Worm (Caenorhabditis elegans) whole organism, L4 larva: ENCODE data around the gene rgs-9.

Experiments used
- F10B5.3 ChIP-seq: sonication (generic microtip); optimal IDR thresholded peaks from 2 replicates; lab custom pipeline; 2016; ENCODE audit warnings: mild to moderate bottlenecking, missing genetic modification characterization, missing compliant biosample characterization
- F26F4.8 ChIP-seq: fragments of 200-800 bp; sonication (Bioruptor generic); conservative IDR thresholded peaks from 2 replicates; pipeline ENCODE4 v1.3.6; 2022; ENCODE audit warnings: missing genetic modification characterization, missing compliant biosample characterization
- R02D3.7 ChIP-seq: fragments of 150-350 bp; sonication (generic microtip); optimal IDR thresholded peaks from 3 replicates; lab custom pipeline; 2014; ENCODE audit warnings: missing biosample characterization, missing genetic modification characterization
- T26A8.4 ChIP-seq: fragments of 200-800 bp; sonication (Bioruptor generic); IDR thresholded peaks from 2 replicates; pipeline ENCODE4 v1.3.6; 2022; ENCODE audit warnings: missing genetic modification characterization, missing compliant biosample characterization
- Y105C5A.15 ChIP-seq: fragments of 200-800 bp; sonication (Bioruptor generic); IDR thresholded peaks from 2 replicates; pipeline ENCODE4 v1.3.6; 2022; ENCODE audit warnings: missing genetic modification characterization, missing compliant biosample characterization
- Y48G9A.11 ChIP-seq: fragments of 200-800 bp; sonication (Bioruptor generic); IDR thresholded peaks from 2 replicates; pipeline ENCODE4 v1.3.6; 2022; ENCODE audit warnings: missing genetic modification reagents, missing genetic modification characterization, missing compliant biosample characterization
- aha-1 ChIP-seq: fragments of 150-350 bp; peaks from one replicate; lab custom pipeline; 2014; ENCODE audit warnings: missing biosample characterization, missing genetic modification characterization
- attf-4 ChIP-seq: sonication (generic microtip); optimal IDR thresholded peaks from 3 replicates; lab custom pipeline; 2017; ENCODE audit warnings: missing biosample characterization, missing genetic modification characterization
- ceh-20 ChIP-seq: fragments of 200-800 bp; sonication (Bioruptor generic); IDR thresholded peaks from 2 replicates; pipeline ENCODE4 v1.3.6; 2022; ENCODE audit warnings: missing genetic modification reagents, missing genetic modification characterization, missing compliant biosample characterization
- ceh-82 ChIP-seq: sonication (generic microtip); optimal IDR thresholded peaks from 2 replicates; lab custom pipeline; 2017; ENCODE audit warnings: missing biosample characterization, missing genetic modification characterization
- ces-1 ChIP-seq: fragments of 150-350 bp; sonication (generic microtip); optimal IDR thresholded peaks from 4 replicates; lab custom pipeline; 2014; ENCODE audit warnings: missing biosample characterization, missing genetic modification reagents, missing genetic modification characterization
- cey-2 ChIP-seq: sonication (generic microtip); optimal IDR thresholded peaks from 3 replicates; lab custom pipeline; 2017; ENCODE audit warnings: missing genetic modification characterization, mild to moderate bottlenecking, missing compliant biosample characterization, antibody characterized with exemption, borderline replicate concordance; ENCODE audit not compliant: insufficient read depth
- ctbp-1 ChIP-seq: fragments of 200-800 bp; sonication (Bioruptor generic); IDR thresholded peaks from 2 replicates; pipeline ENCODE4 v1.3.6; 2022; ENCODE audit warnings: missing genetic modification reagents, missing genetic modification characterization, missing compliant biosample characterization
- daf-19 ChIP-seq: fragments of 200-800 bp; sonication (Bioruptor generic); conservative IDR thresholded peaks from 2 replicates; pipeline ENCODE4 v1.3.6; 2022; ENCODE audit warnings: missing genetic modification characterization, missing compliant biosample characterization
- daf-8 ChIP-seq: fragments of 200-800 bp; sonication (Bioruptor generic); IDR thresholded peaks from 2 replicates; pipeline ENCODE4 v1.3.6; 2022; ENCODE audit warnings: missing genetic modification characterization, missing compliant biosample characterization
- dmd-6 ChIP-seq: fragments of 200-800 bp; sonication (Bioruptor generic); IDR thresholded peaks from 2 replicates; pipeline ENCODE4 v1.3.6; 2022; ENCODE audit warnings: missing genetic modification reagents, missing genetic modification characterization, missing compliant biosample characterization
- dmd-9 ChIP-seq: fragments of 200-800 bp; sonication (Bioruptor generic); IDR thresholded peaks from 2 replicates; pipeline ENCODE4 v1.3.6; 2022; ENCODE audit warnings: missing genetic modification reagents, missing genetic modification characterization, missing compliant biosample characterization
- duxl-1 ChIP-seq: sonication (generic microtip); optimal IDR thresholded peaks from 2 replicates; lab custom pipeline; 2016; ENCODE audit warnings: mild to moderate bottlenecking, missing genetic modification characterization, moderate library complexity, missing compliant biosample characterization; ENCODE audit not compliant: poor library complexity
- fos-1 ChIP-seq: fragments of 150-350 bp; optimal IDR thresholded peaks from 2 replicates; lab custom pipeline; 2014; ENCODE audit warnings: missing biosample characterization, missing genetic modification characterization
- hif-1 ChIP-seq, 2 experiments: sonication (generic microtip); optimal IDR thresholded peaks; 2 replicates each; lab custom pipeline; 2016 to 2017; ENCODE audit warnings: missing compliant biosample characterization in 2 of 2, missing genetic modification characterization in 2 of 2, missing genetic modification reagents in 2 of 2, missing genotype in 2 of 2, mild to moderate bottlenecking in 1 of 2
- hmg-1.1 ChIP-seq: fragments of 200-800 bp; sonication (Bioruptor generic); IDR thresholded peaks from 2 replicates; pipeline ENCODE4 v1.3.6; 2022; ENCODE audit warnings: missing genetic modification reagents, missing genetic modification characterization, missing compliant biosample characterization
- jun-1 ChIP-seq: fragments of 150-350 bp; optimal IDR thresholded peaks from 2 replicates; lab custom pipeline; 2014; ENCODE audit warnings: missing biosample characterization, missing genetic modification reagents, missing genetic modification characterization
- lim-7 ChIP-seq: fragments of 200-800 bp; sonication (Bioruptor generic); IDR thresholded peaks from 2 replicates; pipeline ENCODE4 v1.3.6; 2022; ENCODE audit warnings: missing genetic modification characterization, missing compliant biosample characterization
- lin-13 ChIP-seq: fragments of 150-350 bp; optimal IDR thresholded peaks from 2 replicates; lab custom pipeline; 2014; ENCODE audit warnings: missing biosample characterization, missing genetic modification reagents, missing genetic modification characterization
- lin-29 ChIP-seq: fragments of 200-800 bp; sonication (Bioruptor generic); IDR thresholded peaks from 2 replicates; pipeline ENCODE4 v1.3.6; 2022; ENCODE audit warnings: missing genetic modification reagents, missing genetic modification characterization, missing compliant biosample characterization
- lin-38 ChIP-seq: fragments of 200-800 bp; sonication (Bioruptor generic); IDR thresholded peaks from 2 replicates; pipeline ENCODE4 v1.3.6; 2022; ENCODE audit warnings: missing genetic modification reagents, missing genetic modification characterization, missing compliant biosample characterization
- lin-39 ChIP-seq: fragments of 150-350 bp; optimal IDR thresholded peaks from 2 replicates; lab custom pipeline; 2014; ENCODE audit warnings: missing biosample characterization, missing genetic modification reagents, missing genetic modification characterization
- madf-5 ChIP-seq, 2 experiments: fragments of 200-800 bp; sonication (Bioruptor generic); IDR thresholded peaks; 2 replicates each; pipeline ENCODE4 v1.3.6; 2022; ENCODE audit warnings: missing compliant biosample characterization in 2 of 2, missing genetic modification characterization in 2 of 2
- mdt-29 ChIP-seq: fragments of 200-800 bp; sonication (Bioruptor generic); IDR thresholded peaks from 2 replicates; pipeline ENCODE4 v1.3.6; 2022; ENCODE audit warnings: missing genetic modification reagents, missing genetic modification characterization, missing compliant biosample characterization
- mxl-3 ChIP-seq: fragments of 200-800 bp; sonication (Bioruptor generic); optimal IDR thresholded peaks from 2 replicates; lab custom pipeline; 2018; ENCODE audit warnings: mild to moderate bottlenecking, missing genetic modification characterization, missing compliant biosample characterization
- nhr-237 ChIP-seq: sonication (generic microtip); optimal IDR thresholded peaks from 2 replicates; lab custom pipeline; 2017; ENCODE audit warnings: missing biosample characterization, missing genetic modification characterization
- pqm-1 ChIP-seq: sonication (generic microtip); optimal IDR thresholded peaks from 2 replicates; lab custom pipeline; 2017; ENCODE audit warnings: missing biosample characterization, missing genetic modification characterization
- rbr-2 ChIP-seq: sonication (generic microtip); optimal IDR thresholded peaks from 2 replicates; lab custom pipeline; 2016; ENCODE audit warnings: missing genotype, missing genetic modification characterization, missing compliant biosample characterization
- set-16 ChIP-seq: fragments of 200-800 bp; sonication (Bioruptor generic); IDR thresholded peaks from 2 replicates; pipeline ENCODE4 v1.3.6; 2022; ENCODE audit warnings: missing genetic modification reagents, missing genetic modification characterization, missing compliant biosample characterization
- spr-3 ChIP-seq: fragments of 200-800 bp; sonication (Bioruptor generic); optimal IDR thresholded peaks from 2 replicates; lab custom pipeline; 2018; ENCODE audit warnings: mild to moderate bottlenecking, missing genetic modification characterization, missing compliant biosample characterization
- tra-1 ChIP-seq: fragments of 200-800 bp; sonication (Bioruptor generic); IDR thresholded peaks from 2 replicates; pipeline ENCODE4 v1.3.6; 2022; ENCODE audit warnings: missing genetic modification reagents, missing genetic modification characterization, missing compliant biosample characterization
- unc-62 ChIP-seq, 3 experiments: fragments of 150-350 bp in 1 of 3; sonication (generic microtip); optimal IDR thresholded peaks in 2 of 3; peaks in 1 of 3; 1 replicate in 1 of 3; 2 replicates in 2 of 3; lab custom pipeline; 2014 to 2017; ENCODE audit warnings: missing biosample characterization in 3 of 3, missing genetic modification characterization in 3 of 3, missing genetic modification reagents in 3 of 3, missing genotype in 1 of 3
- vab-7 ChIP-seq: fragments of 200-800 bp; sonication (Bioruptor generic); IDR thresholded peaks from 2 replicates; pipeline ENCODE4 v1.3.6; 2022; ENCODE audit warnings: missing genetic modification reagents, missing genetic modification characterization, missing compliant biosample characterization
- ztf-11 ChIP-seq: fragments of 150-350 bp; optimal IDR thresholded peaks from 2 replicates; lab custom pipeline; 2014; ENCODE audit warnings: missing biosample characterization, missing genetic modification characterization

Gene rgs-9

DNA sequence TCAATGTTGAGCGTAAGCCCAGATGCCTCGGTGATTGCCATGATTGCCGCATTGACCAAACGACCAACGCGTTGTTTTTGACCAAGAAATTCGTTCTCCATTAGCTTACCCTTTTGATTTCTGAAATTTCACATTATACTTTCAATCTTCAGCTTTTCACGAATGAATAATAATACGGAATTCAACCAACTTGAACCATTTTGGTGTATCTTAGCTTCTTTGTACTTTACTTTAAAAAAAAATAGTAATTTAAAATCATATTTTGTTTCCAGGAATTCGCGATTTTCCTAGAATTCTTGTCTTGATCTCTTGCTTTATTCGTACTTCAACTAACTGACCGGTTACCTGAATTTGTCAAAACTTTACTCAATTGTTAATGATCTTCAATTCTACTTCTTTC is 9.1 kb downstream of the rgs-9 start, which contains the start of gene ZC53.2:
TSS of gene ZC53.2 (minus strand) at position 101 of the 400 bp plus-strand sequence.
- TF ChIP-seq lim-7, result no peak
- no peak for TF ChIP-seq daf-8 (GFP tag; lab: Robert Waterston, UW)
- no peak for TF ChIP-seq ztf-11 (tag; lab: Kevin White, UChicago)
- no peak for TF ChIP-seq vab-7 (GFP tag; lab: Robert Waterston, UW)
- TF ChIP-seq pqm-1, result no peak
- TF ChIP-seq spr-3 (GFP tag; lab: Kevin White, UChicago), result no peak
- TF ChIP-seq dmd-9 (GFP tag; lab: Robert Waterston, UW), result no peak
- TF ChIP-seq, all 104 proteins: peak for 0

DNA sequence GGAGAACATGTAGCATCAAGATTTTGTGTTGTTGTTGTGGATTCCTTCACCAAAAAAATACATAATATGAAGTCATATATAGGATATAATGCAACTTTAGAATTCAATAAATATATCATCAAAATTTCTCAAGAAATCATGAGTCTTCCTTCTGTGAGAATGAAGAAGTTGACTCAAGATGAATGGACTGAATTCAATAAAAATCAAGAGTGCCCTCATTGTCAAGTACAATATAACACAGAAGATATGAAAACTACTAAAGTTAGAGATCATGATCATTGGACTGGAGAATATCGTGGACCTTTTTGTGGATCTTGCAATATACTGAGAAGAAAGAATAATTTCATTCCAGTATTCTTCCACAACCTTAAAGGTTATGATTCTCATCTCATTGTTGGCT is 20.4 kb downstream of the rgs-9 start:
- TF ChIP-seq lin-38 (GFP tag; lab: Robert Waterston, UW) (no peak), aha-1 (tag; lab: Kevin White, UChicago) (peak; percentile 67), nhr-237 (tag; lab: Kevin White, UChicago) (no peak), unc-62 (GFP tag; optimal IDR thresholded peaks at IDR 0.05 in 1 of 2; lab: Kevin White, UChicago) (peak in 1 of 2 experiments; percentile 95), unc-62 (tag; optimal IDR thresholded peaks at IDR 0.05; lab: Kevin White, UChicago) (no peak)
- TF ChIP-seq, all 104 proteins: peak for 2

DNA sequence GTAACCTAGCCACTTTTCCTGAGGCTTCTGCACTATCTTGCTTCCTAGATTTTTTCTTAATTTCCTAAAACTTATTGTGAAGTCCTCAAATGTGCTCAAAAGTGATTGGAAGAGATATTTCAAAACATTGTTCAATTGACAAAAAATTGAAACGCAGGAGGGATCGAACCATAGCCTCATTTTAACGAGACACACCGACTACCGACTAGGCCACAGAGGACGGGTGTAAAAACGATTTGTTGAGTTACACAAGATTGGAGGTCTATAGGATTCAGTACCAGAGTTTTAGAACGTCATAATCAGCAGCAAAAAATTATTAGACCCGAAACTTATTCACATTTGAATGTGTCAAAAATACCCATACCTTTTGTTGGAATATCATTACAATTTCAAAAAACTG is 24.2 kb downstream of the rgs-9 start:
- peak; percentile 54 for TF ChIP-seq duxl-1 (tag; lab: Kevin White, UChicago)
- TF ChIP-seq lin-13 (GFP tag; lab: Kevin White, UChicago), result peak; percentile 1
- TF ChIP-seq vab-7 (GFP tag; lab: Robert Waterston, UW), result no peak

DNA sequence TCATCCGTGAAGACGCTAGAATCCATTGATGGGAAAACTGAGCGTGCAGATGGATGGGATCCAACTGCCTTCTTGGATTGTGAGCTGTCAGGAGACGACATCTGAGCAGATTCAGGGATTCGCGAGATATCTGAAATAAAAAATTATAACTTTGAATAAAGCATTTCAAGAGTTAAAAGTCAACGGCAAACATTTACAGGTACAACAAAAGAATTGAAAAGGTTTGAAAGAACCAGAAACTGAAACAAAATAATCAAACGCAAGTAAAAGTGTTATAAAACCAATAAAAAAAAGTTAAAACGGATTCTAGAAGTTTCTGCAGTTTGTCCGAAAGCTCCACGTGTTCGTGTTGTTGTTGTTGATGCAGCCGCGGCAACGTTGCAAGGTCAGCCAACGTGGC is 24.8 kb downstream of the rgs-9 start, which contains the start of gene Y59E1A.4:
TSS of gene Y59E1A.4 (minus strand) at position 101 of the 400 bp plus-strand sequence.
- TF ChIP-seq cey-2 (tag; lab: Kevin White, UChicago), result no peak
- no peak for TF ChIP-seq dmd-6 (GFP tag; lab: Robert Waterston, UW)
- no peak for TF ChIP-seq hmg-1.1
- TF ChIP-seq F10B5.3 (tag; lab: Kevin White, UChicago), result no peak
- no peak for TF ChIP-seq madf-5 (GFP tag; IDR thresholded peaks at IDR 0.05; lab: Robert Waterston, UW)
- no peak for TF ChIP-seq Y48G9A.11 (GFP tag; lab: Robert Waterston, UW)
- no peak for TF ChIP-seq hif-1 (tag; optimal IDR thresholded peaks at IDR 0.05; lab: Kevin White, UChicago)
- TF ChIP-seq ctbp-1 (GFP tag; lab: Robert Waterston, UW), result no peak
- no peak for TF ChIP-seq vab-7 (GFP tag; lab: Robert Waterston, UW)
- TF ChIP-seq jun-1 (tag; lab: Kevin White, UChicago), result no peak
- TF ChIP-seq nhr-237 (tag; lab: Kevin White, UChicago), result no peak

DNA sequence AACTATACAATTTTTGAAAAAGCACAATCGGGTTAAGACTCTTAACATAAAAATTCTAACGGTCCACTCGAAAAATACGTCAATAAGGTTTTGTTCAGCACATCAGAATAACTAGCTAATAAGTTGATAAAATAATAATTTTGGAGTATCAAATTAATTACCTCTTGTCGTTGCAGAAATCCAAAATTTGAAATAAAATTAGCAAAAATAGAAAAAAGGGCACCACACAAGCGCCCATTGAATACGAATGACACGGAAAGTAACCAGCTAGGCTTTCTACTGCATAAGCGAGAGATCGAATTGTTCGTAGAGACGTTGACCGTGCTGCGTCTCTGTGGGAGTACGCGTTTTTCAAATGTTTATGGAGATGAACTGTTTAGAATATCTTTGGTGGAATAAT is 44.0 kb downstream of the rgs-9 start:
- TF ChIP-seq lin-29, result no peak
- TF ChIP-seq dmd-9 (GFP tag; lab: Robert Waterston, UW), result no peak
- peak in 1 of 2 experiments; percentile 90 for TF ChIP-seq unc-62 (GFP tag; optimal IDR thresholded peaks at IDR 0.05 in 1 of 2; lab: Kevin White, UChicago)
- no peak for TF ChIP-seq unc-62 (tag; optimal IDR thresholded peaks at IDR 0.05; lab: Kevin White, UChicago)

DNA sequence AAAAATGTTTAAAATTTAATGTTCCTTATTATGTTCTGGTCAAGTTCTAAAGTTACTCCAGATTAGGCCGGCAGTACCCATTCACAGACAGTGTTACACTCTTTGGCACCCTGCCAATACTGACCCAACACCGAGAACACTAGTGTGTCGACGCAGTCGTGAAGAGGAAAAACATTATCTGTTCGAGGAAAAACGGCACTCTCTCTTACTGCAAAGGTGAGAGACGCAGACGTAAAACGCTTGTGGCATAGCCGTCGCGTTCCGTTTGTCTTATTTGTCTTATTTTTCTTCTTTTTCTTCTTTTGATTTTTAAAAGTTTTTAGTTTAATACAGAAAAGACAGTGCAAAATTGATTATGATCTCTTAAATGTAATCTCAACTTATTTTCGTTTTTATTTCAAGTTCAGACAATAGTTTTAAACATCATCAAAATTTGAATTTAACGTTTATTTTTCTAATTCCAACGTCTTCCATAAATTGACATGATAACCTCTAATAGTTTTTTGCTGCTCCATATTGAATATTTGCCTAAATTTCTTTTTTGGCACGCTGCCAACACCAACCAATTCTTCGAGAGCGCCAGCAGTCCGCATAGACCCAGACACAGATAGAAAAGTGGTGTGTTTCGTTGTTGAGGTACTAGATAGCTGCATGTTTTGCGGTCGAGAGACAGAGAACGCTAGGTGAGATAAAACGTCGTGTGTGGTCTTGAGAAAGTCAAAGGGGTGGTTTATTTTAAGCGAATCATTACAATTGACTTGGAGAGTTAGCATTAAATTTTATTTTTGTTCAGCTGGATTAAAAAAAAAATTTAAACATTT is 46.0 kb downstream of the rgs-9 start:
- no peak for TF ChIP-seq rbr-2
- no peak for TF ChIP-seq R02D3.7 (tag; lab: Kevin White, UChicago)
- TF ChIP-seq daf-19 (GFP tag; lab: Robert Waterston, UW), result no peak
- peak; percentile 91 for TF ChIP-seq tra-1 (GFP tag; lab: Robert Waterston, UW)
- TF ChIP-seq ces-1, result no peak
- TF ChIP-seq mxl-3 (GFP tag; lab: Kevin White, UChicago), result peak; percentile 45
- TF ChIP-seq ceh-20 (GFP tag; lab: Robert Waterston, UW), result no peak
- no peak for TF ChIP-seq ceh-82
- no peak for TF ChIP-seq attf-4 (tag; lab: Kevin White, UChicago)
- TF ChIP-seq F26F4.8 (GFP tag; lab: Robert Waterston, UW), result no peak
- TF ChIP-seq daf-8 (GFP tag; lab: Robert Waterston, UW), result no peak
- TF ChIP-seq set-16 (GFP tag; lab: Robert Waterston, UW), result no peak
- no peak for TF ChIP-seq lin-39 (tag; lab: Kevin White, UChicago)
- no peak for TF ChIP-seq ctbp-1 (GFP tag; lab: Robert Waterston, UW)
- TF ChIP-seq mdt-29 (GFP tag; lab: Robert Waterston, UW), result no peak
- TF ChIP-seq dmd-6 (GFP tag; lab: Robert Waterston, UW), result peak; percentile 24; the same call in 1 of the 2 replicates
- no peak for TF ChIP-seq T26A8.4 (GFP tag; lab: Robert Waterston, UW)
- no peak for TF ChIP-seq fos-1 (tag; lab: Kevin White, UChicago)
- TF ChIP-seq Y105C5A.15 (GFP tag; lab: Robert Waterston, UW), result no peak
